Fruit fly (Drosophila melanogaster) whole organism, embryonic: ENCODE measurements around the gene CG11811.
A peak's percentile ranks its signal among the peaks of the same experiment; 100 is the strongest.

Experiments used
- CG13287 ChIP-seq: fragments of 200-800 bp; sonication (Bioruptor generic); IDR thresholded peaks from 2 replicates; pipeline ENCODE4 v1.3.6; 2022; ENCODE audit warnings: missing biosample characterization, missing genetic modification characterization; ENCODE audit not compliant: partially characterized antibody
- CG14050 ChIP-seq: fragments of 200-800 bp; sonication (Bioruptor generic); IDR thresholded peaks from 3 replicates; pipeline ENCODE4 v1.3.6; 2022; ENCODE audit warnings: missing biosample characterization, missing genetic modification characterization
- CG16779 ChIP-seq: fragments of 200-800 bp; sonication (Bioruptor generic); IDR thresholded peaks from 2 replicates; pipeline ENCODE4 v1.3.6; 2022; ENCODE audit warnings: missing biosample characterization, missing genetic modification characterization
- CG17361 ChIP-seq: fragments of 200-800 bp; sonication (Bioruptor generic); IDR thresholded peaks from 3 replicates; pipeline ENCODE4 v1.3.6; 2022; ENCODE audit warnings: missing biosample characterization, missing genetic modification characterization
- CG18599 ChIP-seq: fragments of 200-800 bp; sonication (Bioruptor generic); optimal IDR thresholded peaks from 3 replicates; lab custom pipeline; 2017; ENCODE audit warnings: missing biosample characterization, missing genetic modification characterization, mild to moderate bottlenecking, moderate library complexity, missing genetic modification reagents
- CG4854 ChIP-seq: fragments of 200-800 bp; sonication (Bioruptor generic); optimal IDR thresholded peaks from 2 replicates; lab custom pipeline; 2016; ENCODE audit warnings: missing biosample characterization, missing genetic modification characterization, inconsistent platforms
- CG7745 ChIP-seq: fragments of 200-800 bp; sonication (Bioruptor generic); optimal IDR thresholded peaks from 2 replicates; lab custom pipeline; 2018; ENCODE audit warnings: missing biosample characterization, mild to moderate bottlenecking, missing genetic modification characterization, moderate library complexity
- CG8089 ChIP-seq: fragments of 200-800 bp; sonication (Bioruptor generic); optimal IDR thresholded peaks from 3 replicates; lab custom pipeline; 2016; ENCODE audit warnings: missing biosample characterization, missing genetic modification characterization
- Ssrp ChIP-seq: fragments of 200-800 bp; sonication (Bioruptor generic); optimal IDR thresholded peaks from 2 replicates; lab custom pipeline; 2018; ENCODE audit warnings: missing biosample characterization, mild to moderate bottlenecking, missing genetic modification characterization, moderate library complexity
- mirr ChIP-seq: fragments of 200-800 bp; sonication (Bioruptor generic); optimal IDR thresholded peaks from 3 replicates; lab custom pipeline; 2018; ENCODE audit warnings: missing biosample characterization, mild to moderate bottlenecking, missing genetic modification characterization

DNA sequence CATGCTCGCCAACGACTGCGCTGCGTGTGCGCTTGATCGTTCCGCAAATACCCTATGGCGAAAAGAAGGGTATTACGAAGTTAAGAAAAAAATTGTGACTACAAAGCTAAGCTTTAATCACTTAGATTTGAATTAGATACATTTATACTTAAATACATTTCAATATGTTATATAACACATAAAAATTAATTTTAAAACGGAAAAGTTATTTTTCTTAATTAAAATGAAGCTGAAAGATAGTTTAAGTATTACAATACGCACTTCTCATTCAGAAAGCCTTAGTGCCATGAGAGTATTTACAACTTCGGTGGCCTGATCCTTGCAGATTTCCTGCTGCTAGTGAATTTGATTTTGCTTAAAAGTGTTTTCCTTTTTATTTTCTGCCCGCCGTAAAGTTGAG is 49.9 kb downstream of the CG11811 start:
- TF ChIP-seq CG8089 (GFP tag; lab: Kevin White, UChicago): no peak
- no peak for TF ChIP-seq CG7745
- no peak for TF ChIP-seq CG16779 (GFP tag; lab: Robert Waterston, UW)
- no peak for TF ChIP-seq mirr (GFP tag; lab: Kevin White, UChicago)
- TF ChIP-seq CG14050: no peak; the same call in 2 of the 3 replicates
- no peak for TF ChIP-seq CG4854 (GFP tag; lab: Kevin White, UChicago)
- TF ChIP-seq CG13287 (GFP tag; lab: Robert Waterston, UW): no peak
- no peak for TF ChIP-seq Ssrp
- no peak for TF ChIP-seq CG17361
- peak; percentile 60 for TF ChIP-seq CG18599
